Worm (Caenorhabditis elegans) whole organism, late embryonic: ENCODE data around the gene daf-38.

ENCODE experiments used
- F13H6.1 ChIP-seq: sonication (generic microtip); optimal IDR thresholded peaks from 2 replicates; lab custom pipeline; 2016; ENCODE audit warnings: missing genetic modification characterization, missing compliant biosample characterization
- nhr-11 ChIP-seq: fragments of 150-350 bp; optimal IDR thresholded peaks from 2 replicates; lab custom pipeline; 2014; ENCODE audit warnings: missing biosample characterization, missing genetic modification characterization
- tbx-7 ChIP-seq: sonication (generic microtip); optimal IDR thresholded peaks from 2 replicates; lab custom pipeline; 2016; ENCODE audit warnings: missing genotype, missing genetic modification characterization, missing compliant biosample characterization

The daf-38 gene

DNA sequence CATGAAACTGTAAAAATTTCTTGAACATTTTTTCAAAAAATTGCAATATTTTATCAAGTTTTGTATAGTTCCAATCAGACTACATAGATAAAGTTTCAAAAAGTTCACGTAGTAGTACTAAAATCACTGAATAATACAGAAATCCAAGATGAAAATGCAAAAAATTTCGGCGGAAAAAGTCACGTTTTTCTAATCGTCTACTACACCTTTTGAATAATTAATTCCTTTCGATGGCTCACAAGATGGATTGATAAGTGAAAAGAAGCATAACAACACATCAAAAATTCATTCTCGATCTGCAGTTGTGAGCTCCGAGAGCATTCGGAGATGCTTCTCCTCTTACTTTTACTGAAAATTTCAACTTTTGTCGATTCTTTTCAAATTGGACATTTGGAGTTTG is 52.8 kb downstream of the daf-38 start, which contains the start of gene gcy-25:
TSS of gene gcy-25 (plus strand) at position 301 of the 400 bp plus-strand sequence.
- TF ChIP-seq nhr-11, result no peak
- TF ChIP-seq F13H6.1 (tag; lab: Kevin White, UChicago), result no peak
- no peak for TF ChIP-seq tbx-7
